Worm (Caenorhabditis elegans): ENCODE data around the gene rpia-1.

- no peak for TF ChIP-seq W03F9.2 (tag; optimal IDR thresholded peaks at IDR 0.05)
- TF ChIP-seq him-1 (tag; optimal IDR thresholded peaks at IDR 0.05) = no peak
Observed at ce11 chrIII:7170090-7170489, 47.2 kb downstream of the rpia-1 start.
